Fruit fly (Drosophila melanogaster) whole organism, prepupa: ENCODE data around the gene CG33090.

Experiments used
- Blimp-1 ChIP-seq: fragments of 200-800 bp; sonication (Bioruptor generic); optimal IDR thresholded peaks from 3 replicates; lab custom pipeline; 2017; ENCODE audit warnings: missing biosample characterization, missing genetic modification characterization, mild to moderate bottlenecking, moderate library complexity, missing genetic modification reagents
- CG11294 ChIP-seq: fragments of 200-800 bp; sonication (Bioruptor generic); IDR thresholded peaks from 2 replicates; pipeline ENCODE4 v1.3.6; 2022; ENCODE audit warnings: missing biosample characterization, missing genetic modification characterization
- CG15336 ChIP-seq: fragments of 200-800 bp; sonication (Bioruptor generic); IDR thresholded peaks from 2 replicates; pipeline ENCODE4 v1.3.6; 2022; ENCODE audit warnings: missing biosample characterization, missing genetic modification characterization
- CG1621 ChIP-seq: fragments of 200-800 bp; sonication (Bioruptor generic); optimal IDR thresholded peaks from 3 replicates; lab custom pipeline; 2018; ENCODE audit warnings: missing biosample characterization, mild to moderate bottlenecking, missing genetic modification characterization
- CG31627 ChIP-seq: fragments of 200-800 bp; sonication (Bioruptor generic); optimal IDR thresholded peaks from 3 replicates; lab custom pipeline; 2016; ENCODE audit warnings: missing biosample characterization, missing genetic modification characterization
- CG4318 ChIP-seq: fragments of 200-800 bp; sonication (Bioruptor generic); optimal IDR thresholded peaks from 3 replicates; lab custom pipeline; 2017; ENCODE audit warnings: missing biosample characterization, mild to moderate bottlenecking, missing genetic modification characterization
- CG6163 ChIP-seq: fragments of 200-800 bp; sonication (Bioruptor generic); IDR thresholded peaks from 3 replicates; pipeline ENCODE4 v1.3.6; 2022; ENCODE audit warnings: missing biosample characterization, missing genetic modification characterization
- CG6276 ChIP-seq: fragments of 200-800 bp; sonication (Bioruptor generic); optimal IDR thresholded peaks from 2 replicates; lab custom pipeline; 2017; ENCODE audit warnings: missing biosample characterization, mild to moderate bottlenecking, missing genetic modification characterization
- CG6808 ChIP-seq: fragments of 200-800 bp; sonication (Bioruptor generic); optimal IDR thresholded peaks from 3 replicates; lab custom pipeline; 2017; ENCODE audit warnings: missing biosample characterization, missing genetic modification characterization, mild to moderate bottlenecking, moderate library complexity, missing genetic modification reagents
- CG7368 ChIP-seq: fragments of 200-800 bp; sonication (Bioruptor generic); optimal IDR thresholded peaks from 3 replicates; lab custom pipeline; 2016; ENCODE audit warnings: missing biosample characterization, missing genetic modification characterization
- Eip75B ChIP-seq: fragments of 200-800 bp; sonication (Bioruptor generic); optimal IDR thresholded peaks from 3 replicates; lab custom pipeline; 2016; ENCODE audit warnings: missing biosample characterization, missing genetic modification characterization
- Eip78C ChIP-seq: fragments of 200-800 bp; sonication (Bioruptor generic); peaks from one replicate; lab custom pipeline; 2016; ENCODE audit warnings: missing biosample characterization, missing genetic modification characterization
- Ets21C ChIP-seq: fragments of 200-800 bp; sonication (Bioruptor generic); optimal IDR thresholded peaks from 3 replicates; lab custom pipeline; 2016; ENCODE audit warnings: missing biosample characterization, missing genetic modification characterization
- Ets96B ChIP-seq: fragments of 200-800 bp; optimal IDR thresholded peaks from 2 replicates; lab custom pipeline; 2019; ENCODE audit warnings: missing biosample characterization, mild to moderate bottlenecking, missing genetic modification characterization, moderate library complexity
- Gug ChIP-seq: fragments of 200-800 bp; sonication (Bioruptor generic); IDR thresholded peaks from 2 replicates; pipeline ENCODE4 v1.3.6; 2022; ENCODE audit warnings: missing biosample characterization, missing genetic modification characterization
- Hr39 ChIP-seq: fragments of 200-800 bp; sonication (Bioruptor generic); optimal IDR thresholded peaks from 2 replicates; lab custom pipeline; 2016; ENCODE audit warnings: missing biosample characterization, missing genetic modification characterization
- Met ChIP-seq: fragments of 200-800 bp; sonication (Bioruptor generic); optimal IDR thresholded peaks from 3 replicates; lab custom pipeline; 2016; ENCODE audit warnings: missing biosample characterization, missing genetic modification characterization
- Smox ChIP-seq: fragments of 200-800 bp; sonication (Bioruptor generic); optimal IDR thresholded peaks from 3 replicates; lab custom pipeline; 2016; ENCODE audit warnings: missing biosample characterization, missing genetic modification characterization
- Sox102F ChIP-seq: fragments of 200-800 bp; sonication (Bioruptor generic); optimal IDR thresholded peaks from 2 replicates; lab custom pipeline; 2016; ENCODE audit warnings: missing biosample characterization, mild to moderate bottlenecking, missing genetic modification characterization
- acj6 ChIP-seq: fragments of 200-800 bp; sonication (Bioruptor generic); optimal IDR thresholded peaks from 3 replicates; lab custom pipeline; 2016; ENCODE audit warnings: missing biosample characterization, missing genetic modification characterization
- esn ChIP-seq: fragments of 200-800 bp; sonication (Bioruptor generic); optimal IDR thresholded peaks from 2 replicates; lab custom pipeline; 2016; ENCODE audit warnings: missing biosample characterization, mild to moderate bottlenecking, missing genetic modification characterization, moderate library complexity
- fd85E ChIP-seq: fragments of 200-800 bp; sonication (Bioruptor generic); optimal IDR thresholded peaks from 3 replicates; lab custom pipeline; 2016; ENCODE audit warnings: missing biosample characterization, missing genetic modification characterization
- fkh ChIP-seq: fragments of 200-800 bp; sonication (Bioruptor generic); optimal IDR thresholded peaks from 3 replicates; lab custom pipeline; 2017; ENCODE audit warnings: missing biosample characterization, mild to moderate bottlenecking, missing genetic modification characterization, moderate library complexity
- net ChIP-seq: fragments of 200-800 bp; sonication (Bioruptor generic); optimal IDR thresholded peaks from 3 replicates; lab custom pipeline; 2016; ENCODE audit warnings: missing biosample characterization, missing genetic modification characterization
- pdm3 ChIP-seq: fragments of 200-800 bp; sonication (Bioruptor generic); optimal IDR thresholded peaks from 3 replicates; lab custom pipeline; 2016; ENCODE audit warnings: missing biosample characterization, missing genetic modification characterization
- salr ChIP-seq, 2 experiments: fragments of 200-800 bp; sonication (Bioruptor generic); optimal IDR thresholded peaks; 3 replicates each; lab custom pipeline; 2016 to 2018; ENCODE audit warnings: missing biosample characterization in 2 of 2, missing genetic modification characterization in 2 of 2, mild to moderate bottlenecking in 1 of 2
- svp ChIP-seq: fragments of 200-800 bp; sonication (Bioruptor generic); peaks from one replicate; lab custom pipeline; 2016; ENCODE audit warnings: missing biosample characterization, missing genetic modification characterization
- topi ChIP-seq: fragments of 200-800 bp; sonication (Bioruptor generic); optimal IDR thresholded peaks from 3 replicates; lab custom pipeline; 2016; ENCODE audit warnings: missing biosample characterization, missing genetic modification characterization
- vri ChIP-seq: fragments of 200-800 bp; sonication (Bioruptor generic); optimal IDR thresholded peaks from 3 replicates; lab custom pipeline; 2016; ENCODE audit warnings: missing biosample characterization, mild to moderate bottlenecking, missing genetic modification characterization

The CG33090 gene

dm6 chr2L:14394298-14395064 lies 60.5 kb downstream of the CG33090 start:
- TF ChIP-seq Met (GFP tag; lab: Kevin White, UChicago), result peak; percentile 36
- no peak for TF ChIP-seq Gug (GFP tag; lab: Robert Waterston, UW)
- no peak for TF ChIP-seq Hr39 (GFP tag; lab: Kevin White, UChicago)
- TF ChIP-seq svp (GFP tag; lab: Kevin White, UChicago), result no peak
- TF ChIP-seq CG7368, result no peak
- TF ChIP-seq vri (GFP tag; lab: Kevin White, UChicago), result peak; percentile 45
- no peak for TF ChIP-seq CG31627 (GFP tag; lab: Kevin White, UChicago)
- no peak for TF ChIP-seq CG1621 (tag; lab: Kevin White, UChicago)
- TF ChIP-seq esn (GFP tag; lab: Kevin White, UChicago), result peak; percentile 4
- TF ChIP-seq Ets21C, result no peak
- no peak for TF ChIP-seq pdm3 (GFP tag; lab: Kevin White, UChicago)
- TF ChIP-seq CG6163 (GFP tag; lab: Robert Waterston, UW), result peak; percentile 14; the same call in 1 of the 3 replicates
- no peak for TF ChIP-seq CG4318 (GFP tag; lab: Kevin White, UChicago)
- no peak for TF ChIP-seq topi (GFP tag; lab: Kevin White, UChicago)
- no peak for TF ChIP-seq CG11294 (GFP tag; lab: Robert Waterston, UW)
- TF ChIP-seq Blimp-1 (GFP tag; lab: Kevin White, UChicago), result no peak
- TF ChIP-seq CG6808 (GFP tag; lab: Kevin White, UChicago), result no peak
- no peak for TF ChIP-seq Eip75B (GFP tag; lab: Kevin White, UChicago)
- no peak for TF ChIP-seq salr (GFP tag; optimal IDR thresholded peaks at IDR 0.05; lab: Kevin White, UChicago)
- no peak for TF ChIP-seq fd85E (GFP tag; lab: Kevin White, UChicago)
- peak; percentile 32 for TF ChIP-seq Smox
- no peak for TF ChIP-seq acj6 (GFP tag; lab: Kevin White, UChicago)
- TF ChIP-seq CG6276 (GFP tag; lab: Kevin White, UChicago), result no peak
- no peak for TF ChIP-seq Sox102F (GFP tag; lab: Kevin White, UChicago)
- TF ChIP-seq CG15336 (GFP tag; lab: Robert Waterston, UW), result no peak
- no peak for TF ChIP-seq net
- TF ChIP-seq Eip78C, result peak; percentile 58
- no peak for TF ChIP-seq Ets96B (tag; lab: Kevin White, UChicago)
- TF ChIP-seq, all 60 proteins: peak for 6

dm6 chr2L:14395065-14395439 lies 61.1 kb downstream of the CG33090 start:
- TF ChIP-seq CG7368 (no peak), fkh (GFP tag; lab: Kevin White, UChicago) (peak; percentile 48), svp (GFP tag; lab: Kevin White, UChicago) (peak; percentile 15), Eip78C (no peak), topi (GFP tag; lab: Kevin White, UChicago) (no peak), CG1621 (tag; lab: Kevin White, UChicago) (no peak)
- TF ChIP-seq, all 60 proteins: peak for 2
